Worm (Caenorhabditis elegans): ENCODE data around the gene trx-2.

DNA sequence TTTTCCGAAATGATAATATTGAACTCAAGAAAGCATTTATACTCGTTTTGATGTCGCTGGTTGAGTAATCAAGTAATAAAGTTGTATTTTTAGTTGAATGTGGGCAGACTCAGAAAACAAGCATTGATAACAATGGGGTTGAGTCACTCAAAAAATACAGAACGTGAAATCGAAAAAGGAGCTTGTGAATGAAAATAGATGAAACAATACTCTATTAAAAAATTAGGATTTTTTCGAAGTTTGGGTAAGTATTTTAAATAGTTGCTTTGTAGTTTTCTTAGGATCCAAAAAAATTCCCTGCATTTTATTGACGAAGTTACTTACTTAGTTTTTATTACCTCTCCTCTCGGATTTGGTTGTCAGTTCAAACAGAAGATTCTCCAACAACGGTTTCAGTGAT, 31.0 kb upstream of the trx-2 start, which contains the start of gene lys-3:
- TF ChIP-seq sox-4 (tag; optimal IDR thresholded peaks at IDR 0.05) (no peak), hlh-8 (tag; optimal IDR thresholded peaks at IDR 0.05) (no peak), ref-2 (tag; optimal IDR thresholded peaks at IDR 0.05) (no peak), F13H6.1 (tag; optimal IDR thresholded peaks at IDR 0.05) (no peak), ama-1 (optimal IDR thresholded peaks at IDR 0.05) (no peak), pag-3 (tag; optimal IDR thresholded peaks at IDR 0.05; ENCODE audit: borderline replicate concordance) (no peak), tbx-2 (tag; optimal IDR thresholded peaks at IDR 0.05) (no peak), fax-1 (tag; optimal IDR thresholded peaks at IDR 0.05) (no peak), hlh-30 (tag; optimal IDR thresholded peaks at IDR 0.05; ENCODE audit: insufficient read depth) (no peak), pros-1 (tag; optimal IDR thresholded peaks at IDR 0.05) (no peak), fkh-10 (GFP tag; optimal IDR thresholded peaks at IDR 0.05) (no peak), dve-1 (tag; optimal IDR thresholded peaks at IDR 0.05) (no peak)

Measured in whole organism, late embryonic.